Worm (Caenorhabditis elegans): ENCODE measurements around the gene Y43D4A.5.

ce11 chrIV:16740769-16741168, 34.8 kb upstream of the Y43D4A.5 start, which contains the start of gene Y51H4A.24:
- no peak for TF ChIP-seq unc-62 (GFP tag; optimal IDR thresholded peaks at IDR 0.05)
- TF ChIP-seq bed-2 (GFP tag; IDR thresholded peaks at IDR 0.05) = no peak
- TF ChIP-seq ama-1 (optimal IDR thresholded peaks at IDR 0.05) = no peak
- no peak for TF ChIP-seq ama-1 (GFP tag; optimal IDR thresholded peaks at IDR 0.05)

All from whole organism, young adult.